Worm (Caenorhabditis elegans) whole organism, late embryonic: Measurements from ENCODE around the gene Y116A8A.7.

Experiments
- ceh-18 ChIP-seq: sonication (generic microtip); optimal IDR thresholded peaks from 2 replicates; lab custom pipeline; 2016; ENCODE audit warnings: missing genetic modification characterization, missing compliant biosample characterization
- dmd-4 ChIP-seq: sonication (generic microtip); optimal IDR thresholded peaks from 2 replicates; lab custom pipeline; 2016; ENCODE audit warnings: borderline replicate concordance, missing genetic modification characterization, missing compliant biosample characterization
- dve-1 ChIP-seq: sonication (generic microtip); optimal IDR thresholded peaks from 2 replicates; lab custom pipeline; 2017; ENCODE audit warnings: antibody characterized with exemption, mild to moderate bottlenecking, missing genetic modification characterization, missing compliant biosample characterization
- elt-2 ChIP-seq: sonication (generic microtip); optimal IDR thresholded peaks from 2 replicates; lab custom pipeline; 2016; ENCODE audit warnings: missing genetic modification reagents, missing genetic modification characterization, missing compliant biosample characterization
- elt-4 ChIP-seq: sonication (generic microtip); optimal IDR thresholded peaks from 2 replicates; lab custom pipeline; 2016; ENCODE audit warnings: missing genetic modification characterization, missing compliant biosample characterization
- fax-1 ChIP-seq: sonication (generic microtip); optimal IDR thresholded peaks from 2 replicates; lab custom pipeline; 2016; ENCODE audit warnings: missing genotype, missing genetic modification characterization, missing compliant biosample characterization
- pax-1 ChIP-seq: fragments of 150-350 bp; optimal IDR thresholded peaks from 2 replicates; lab custom pipeline; 2014; ENCODE audit warnings: missing biosample characterization, missing genetic modification characterization
- pha-2 ChIP-seq: sonication (generic microtip); optimal IDR thresholded peaks from 2 replicates; lab custom pipeline; 2017; ENCODE audit warnings: mild to moderate bottlenecking, missing genetic modification characterization, missing compliant biosample characterization
- pha-4 ChIP-seq: fragments of 150-350 bp; optimal IDR thresholded peaks from 2 replicates; lab custom pipeline; 2018; ENCODE audit warnings: missing biosample characterization, missing genetic modification reagents, missing genetic modification characterization
- rnt-1 ChIP-seq: sonication (generic microtip); optimal IDR thresholded peaks from 2 replicates; lab custom pipeline; 2016; ENCODE audit warnings: missing genetic modification characterization, missing compliant biosample characterization
- syd-9 ChIP-seq: sonication (generic microtip); optimal IDR thresholded peaks from 2 replicates; lab custom pipeline; 2016; ENCODE audit warnings: mild to moderate bottlenecking, missing genetic modification characterization, moderate library complexity, missing compliant biosample characterization
- unc-3 ChIP-seq, 2 experiments: fragments of 200-800 bp in 1 of 2; sonication (Bioruptor generic) in 1 of 2; sonication (generic microtip) in 1 of 2; conservative IDR thresholded peaks in 1 of 2; optimal IDR thresholded peaks in 1 of 2; 2 replicates each; pipeline versions ENCODE4 v1.3.6 to Lab custom; 2016 to 2022; ENCODE audit warnings: missing compliant biosample characterization in 2 of 2, missing genetic modification characterization in 2 of 2, missing genetic modification reagents in 1 of 2
- unc-86 ChIP-seq: sonication (generic microtip); optimal IDR thresholded peaks from 2 replicates; lab custom pipeline; 2016; ENCODE audit warnings: missing genetic modification characterization, missing compliant biosample characterization

ce11 chrIV:16787024-16787423 is 43.0 kb upstream of the Y116A8A.7 start, which contains the start of gene Y43D4A.6:
- TF ChIP-seq unc-3 (GFP tag; conservative IDR thresholded peaks at IDR 0.05; lab: Robert Waterston, UW) (no peak), unc-3 (tag; optimal IDR thresholded peaks at IDR 0.05; lab: Kevin White, UChicago) (no peak), rnt-1 (tag; lab: Kevin White, UChicago) (no peak), dmd-4 (no peak), pha-2 (tag; lab: Kevin White, UChicago) (no peak), elt-4 (no peak), ceh-18 (no peak), fax-1 (tag; lab: Kevin White, UChicago) (no peak), pha-4 (no peak), pax-1 (no peak), elt-2 (tag; lab: Kevin White, UChicago) (no peak), unc-86 (tag; lab: Kevin White, UChicago) (no peak), syd-9 (no peak), dve-1 (tag; lab: Kevin White, UChicago) (no peak)
